Worm (Caenorhabditis elegans) whole organism, late embryonic: ENCODE measurements around the gene acr-8.

Source experiments
- F13H6.1 ChIP-seq: sonication (generic microtip); optimal IDR thresholded peaks from 2 replicates; lab custom pipeline; 2016; ENCODE audit warnings: missing genetic modification characterization, missing compliant biosample characterization
- T23F11.4 ChIP-seq: fragments of 200-800 bp; sonication (Bioruptor generic); optimal IDR thresholded peaks from 2 replicates; lab custom pipeline; 2018; ENCODE audit warnings: mild to moderate bottlenecking, missing genetic modification characterization, missing compliant biosample characterization
- ahr-1 ChIP-seq: sonication (generic microtip); optimal IDR thresholded peaks from 2 replicates; lab custom pipeline; 2016; ENCODE audit warnings: missing genetic modification characterization, missing compliant biosample characterization
- ama-1 ChIP-seq: fragments of 150-350 bp; optimal IDR thresholded peaks from 2 replicates; lab custom pipeline; 2014
- ceh-18 ChIP-seq: sonication (generic microtip); optimal IDR thresholded peaks from 2 replicates; lab custom pipeline; 2016; ENCODE audit warnings: missing genetic modification characterization, missing compliant biosample characterization
- ceh-22 ChIP-seq: sonication (generic microtip); optimal IDR thresholded peaks from 2 replicates; lab custom pipeline; 2017; ENCODE audit warnings: missing biosample characterization, missing genetic modification characterization
- ceh-24 ChIP-seq: sonication (generic microtip); optimal IDR thresholded peaks from 2 replicates; lab custom pipeline; 2016; ENCODE audit warnings: mild to moderate bottlenecking, missing genetic modification characterization, missing compliant biosample characterization
- ceh-30 ChIP-seq: fragments of 150-350 bp; optimal IDR thresholded peaks from 2 replicates; lab custom pipeline; 2014; ENCODE audit warnings: missing biosample characterization, missing genetic modification characterization
- ceh-31 ChIP-seq: sonication (generic microtip); optimal IDR thresholded peaks from 2 replicates; lab custom pipeline; 2016; ENCODE audit warnings: missing genetic modification characterization, missing compliant biosample characterization
- ceh-34 ChIP-seq: sonication (generic microtip); optimal IDR thresholded peaks from 2 replicates; lab custom pipeline; 2016; ENCODE audit warnings: mild to moderate bottlenecking, missing genetic modification characterization, missing compliant biosample characterization
- ceh-45 ChIP-seq: fragments of 200-800 bp; sonication (Bioruptor generic); IDR thresholded peaks from 2 replicates; pipeline ENCODE4 v1.3.6; 2022; ENCODE audit warnings: missing genetic modification reagents, missing genetic modification characterization, missing compliant biosample characterization
- ceh-48 ChIP-seq: sonication (generic microtip); optimal IDR thresholded peaks from 2 replicates; lab custom pipeline; 2016; ENCODE audit warnings: missing genetic modification characterization, inconsistent platforms, missing compliant biosample characterization
- ceh-6 ChIP-seq: fragments of 200-800 bp; sonication (Bioruptor generic); optimal IDR thresholded peaks from 2 replicates; lab custom pipeline; 2018; ENCODE audit warnings: mild to moderate bottlenecking, missing genetic modification characterization, missing compliant biosample characterization
- ceh-9 ChIP-seq: sonication (generic microtip); optimal IDR thresholded peaks from 2 replicates; lab custom pipeline; 2016; ENCODE audit warnings: mild to moderate bottlenecking, missing genetic modification characterization, inconsistent platforms, missing compliant biosample characterization
- che-1 ChIP-seq: sonication (generic microtip); optimal IDR thresholded peaks from 2 replicates; lab custom pipeline; 2016; ENCODE audit warnings: mild to moderate bottlenecking, missing genetic modification characterization, missing compliant biosample characterization
- dve-1 ChIP-seq: sonication (generic microtip); optimal IDR thresholded peaks from 2 replicates; lab custom pipeline; 2017; ENCODE audit warnings: antibody characterized with exemption, mild to moderate bottlenecking, missing genetic modification characterization, missing compliant biosample characterization
- elt-2 ChIP-seq: sonication (generic microtip); optimal IDR thresholded peaks from 2 replicates; lab custom pipeline; 2016; ENCODE audit warnings: missing genetic modification reagents, missing genetic modification characterization, missing compliant biosample characterization
- elt-4 ChIP-seq: sonication (generic microtip); optimal IDR thresholded peaks from 2 replicates; lab custom pipeline; 2016; ENCODE audit warnings: missing genetic modification characterization, missing compliant biosample characterization
- fax-1 ChIP-seq: sonication (generic microtip); optimal IDR thresholded peaks from 2 replicates; lab custom pipeline; 2016; ENCODE audit warnings: missing genotype, missing genetic modification characterization, missing compliant biosample characterization
- fkh-10 ChIP-seq: fragments of 150-350 bp; optimal IDR thresholded peaks from 2 replicates; lab custom pipeline; 2014; ENCODE audit warnings: missing biosample characterization, missing genetic modification reagents, missing genetic modification characterization
- fkh-6 ChIP-seq: sonication (generic microtip); optimal IDR thresholded peaks from 2 replicates; lab custom pipeline; 2016; ENCODE audit warnings: missing genetic modification characterization, missing compliant biosample characterization
- hlh-13 ChIP-seq: fragments of 200-800 bp; sonication (Bioruptor generic); optimal IDR thresholded peaks from 2 replicates; lab custom pipeline; 2018; ENCODE audit warnings: mild to moderate bottlenecking, missing genetic modification characterization, missing compliant biosample characterization
- hlh-30 ChIP-seq: sonication (generic microtip); optimal IDR thresholded peaks from 2 replicates; lab custom pipeline; 2017; ENCODE audit warnings: antibody characterized with exemption, missing genetic modification characterization, missing compliant biosample characterization; ENCODE audit not compliant: insufficient read depth
- hlh-6 ChIP-seq: sonication (generic microtip); optimal IDR thresholded peaks from 2 replicates; lab custom pipeline; 2016; ENCODE audit warnings: missing genotype, missing genetic modification characterization, missing compliant biosample characterization
- hlh-8 ChIP-seq: sonication (generic microtip); optimal IDR thresholded peaks from 2 replicates; lab custom pipeline; 2016; ENCODE audit warnings: missing genotype, missing genetic modification characterization, missing compliant biosample characterization
- lin-11 ChIP-seq: fragments of 200-800 bp; sonication (Bioruptor generic); optimal IDR thresholded peaks from 2 replicates; lab custom pipeline; 2018; ENCODE audit warnings: mild to moderate bottlenecking, missing genetic modification characterization, missing compliant biosample characterization
- madf-2 ChIP-seq: sonication (generic microtip); optimal IDR thresholded peaks from 2 replicates; lab custom pipeline; 2017; ENCODE audit warnings: missing genetic modification characterization, missing compliant biosample characterization
- nfya-1 ChIP-seq: sonication (generic microtip); optimal IDR thresholded peaks from 2 replicates; lab custom pipeline; 2017; ENCODE audit warnings: missing genetic modification characterization, mild to moderate bottlenecking, missing compliant biosample characterization, antibody characterized with exemption, moderate library complexity
- nhr-11 ChIP-seq: fragments of 150-350 bp; optimal IDR thresholded peaks from 2 replicates; lab custom pipeline; 2014; ENCODE audit warnings: missing biosample characterization, missing genetic modification characterization
- nhr-232 ChIP-seq: sonication (generic microtip); optimal IDR thresholded peaks from 2 replicates; lab custom pipeline; 2016; ENCODE audit warnings: missing genetic modification characterization, missing compliant biosample characterization
- npax-4 ChIP-seq: sonication (generic microtip); optimal IDR thresholded peaks from 2 replicates; lab custom pipeline; 2016; ENCODE audit warnings: missing genetic modification characterization, missing compliant biosample characterization
- pat-9 ChIP-seq: fragments of 200-800 bp; sonication (Bioruptor generic); optimal IDR thresholded peaks from 2 replicates; lab custom pipeline; 2018; ENCODE audit warnings: mild to moderate bottlenecking, missing genetic modification characterization, moderate library complexity, missing compliant biosample characterization
- pha-2 ChIP-seq: sonication (generic microtip); optimal IDR thresholded peaks from 2 replicates; lab custom pipeline; 2017; ENCODE audit warnings: mild to moderate bottlenecking, missing genetic modification characterization, missing compliant biosample characterization
- pha-4 ChIP-seq: fragments of 150-350 bp; optimal IDR thresholded peaks from 2 replicates; lab custom pipeline; 2018; ENCODE audit warnings: missing biosample characterization, missing genetic modification reagents, missing genetic modification characterization
- pros-1 ChIP-seq: fragments of 150-350 bp; optimal IDR thresholded peaks from 2 replicates; lab custom pipeline; 2014; ENCODE audit warnings: missing biosample characterization, missing genetic modification reagents, missing genetic modification characterization
- rnt-1 ChIP-seq: sonication (generic microtip); optimal IDR thresholded peaks from 2 replicates; lab custom pipeline; 2016; ENCODE audit warnings: missing genetic modification characterization, missing compliant biosample characterization
- sox-2 ChIP-seq: fragments of 200-800 bp; sonication (Bioruptor generic); IDR thresholded peaks from 2 replicates; pipeline ENCODE4 v1.3.6; 2022; ENCODE audit warnings: missing genetic modification reagents, missing genetic modification characterization, missing compliant biosample characterization
- sox-4 ChIP-seq: sonication (generic microtip); optimal IDR thresholded peaks from 2 replicates; lab custom pipeline; 2017; ENCODE audit warnings: mild to moderate bottlenecking, missing genetic modification characterization, inconsistent platforms, missing compliant biosample characterization
- syd-9 ChIP-seq: sonication (generic microtip); optimal IDR thresholded peaks from 2 replicates; lab custom pipeline; 2016; ENCODE audit warnings: mild to moderate bottlenecking, missing genetic modification characterization, moderate library complexity, missing compliant biosample characterization
- tbx-2 ChIP-seq: sonication (generic microtip); optimal IDR thresholded peaks from 2 replicates; lab custom pipeline; 2016; ENCODE audit warnings: missing genetic modification characterization, missing compliant biosample characterization
- ttx-3 ChIP-seq: sonication (generic microtip); optimal IDR thresholded peaks from 2 replicates; lab custom pipeline; 2016; ENCODE audit warnings: missing genetic modification reagents, missing genetic modification characterization, missing compliant biosample characterization
- unc-3 ChIP-seq, 2 experiments: fragments of 200-800 bp in 1 of 2; sonication (Bioruptor generic) in 1 of 2; sonication (generic microtip) in 1 of 2; conservative IDR thresholded peaks in 1 of 2; optimal IDR thresholded peaks in 1 of 2; 2 replicates each; pipeline versions ENCODE4 v1.3.6 to Lab custom; 2016 to 2022; ENCODE audit warnings: missing compliant biosample characterization in 2 of 2, missing genetic modification characterization in 2 of 2, missing genetic modification reagents in 1 of 2
- unc-42 ChIP-seq: sonication (generic microtip); optimal IDR thresholded peaks from 2 replicates; lab custom pipeline; 2016; ENCODE audit warnings: missing genotype, missing genetic modification characterization, missing compliant biosample characterization
- unc-86 ChIP-seq: sonication (generic microtip); optimal IDR thresholded peaks from 2 replicates; lab custom pipeline; 2016; ENCODE audit warnings: missing genetic modification characterization, missing compliant biosample characterization
- zip-5 ChIP-seq: sonication (generic microtip); optimal IDR thresholded peaks from 2 replicates; lab custom pipeline; 2016; ENCODE audit warnings: missing genetic modification characterization, missing compliant biosample characterization
- ztf-16 ChIP-seq: sonication (generic microtip); optimal IDR thresholded peaks from 2 replicates; lab custom pipeline; 2017; ENCODE audit warnings: missing genetic modification characterization, missing compliant biosample characterization

acr-8 gene

DNA sequence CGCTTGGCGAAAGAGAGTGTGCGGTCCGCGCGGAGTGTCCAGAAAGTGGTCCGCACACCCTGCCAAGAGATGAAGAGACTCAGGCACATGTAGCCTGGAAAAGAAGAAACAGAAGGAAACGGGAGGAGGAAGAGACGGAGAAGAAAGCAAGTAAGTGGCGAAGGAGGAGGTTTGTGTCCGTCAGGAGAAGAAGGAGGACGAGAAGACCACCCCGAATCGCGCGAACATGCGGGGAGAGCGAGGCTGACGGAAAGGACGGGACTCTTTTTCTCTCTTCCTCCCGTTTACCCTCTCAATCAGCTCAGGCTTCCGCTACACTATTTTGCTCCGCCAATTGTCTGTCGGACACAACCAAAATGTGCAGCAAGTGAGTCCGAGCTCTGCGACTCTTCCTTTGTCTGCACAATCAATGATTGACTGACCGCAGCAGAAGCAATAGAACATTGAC lies 23.0 kb downstream of the acr-8 start (continued):
- TF ChIP-seq che-1 (tag; lab: Kevin White, UChicago) = no peak
- peak; percentile 24 for TF ChIP-seq ztf-16 (tag; lab: Kevin White, UChicago)
- peak; percentile 82 for TF ChIP-seq ceh-18 (tag; lab: Kevin White, UChicago)
- TF ChIP-seq T23F11.4 (GFP tag; lab: Kevin White, UChicago) = peak; percentile 7
- 0 out of 2 replicates have a peak, but pooled peaks have one; percentile 30 for TF ChIP-seq sox-2 (GFP tag; lab: Robert Waterston, UW)
- peak; percentile 51 for TF ChIP-seq fkh-6
- TF ChIP-seq fkh-10 = peak; percentile 86
- TF ChIP-seq ttx-3 = peak; percentile 51
- no peak for TF ChIP-seq pha-2 (tag; lab: Kevin White, UChicago)
- peak; percentile 5 for TF ChIP-seq ahr-1 (tag; lab: Kevin White, UChicago)
- TF ChIP-seq ceh-30 = no peak
- TF ChIP-seq syd-9 (tag; lab: Kevin White, UChicago) = peak; percentile 92
- no peak for TF ChIP-seq elt-2 (tag; lab: Kevin White, UChicago)
- TF ChIP-seq pros-1 (tag; lab: Kevin White, UChicago) = peak; percentile 84
- TF ChIP-seq F13H6.1 = peak; percentile 62
- TF ChIP-seq unc-42 = peak; percentile 91
- peak; percentile 53 for TF ChIP-seq hlh-8 (tag; lab: Kevin White, UChicago)
- TF ChIP-seq rnt-1 (tag; lab: Kevin White, UChicago) = peak; percentile 88
- peak; percentile 94 for TF ChIP-seq ceh-31 (tag; lab: Kevin White, UChicago)
- no peak for TF ChIP-seq ama-1 (lab: Kevin White, UChicago)
- TF ChIP-seq npax-4 (tag; lab: Kevin White, UChicago) = no peak
- no peak for TF ChIP-seq dve-1 (tag; lab: Kevin White, UChicago)
- TF ChIP-seq hlh-30 = peak; percentile 15
- no peak for TF ChIP-seq ceh-9 (tag; lab: Kevin White, UChicago)
- TF ChIP-seq ceh-22 (tag; lab: Kevin White, UChicago) = peak; percentile 70
- TF ChIP-seq unc-3 (GFP tag; conservative IDR thresholded peaks at IDR 0.05; lab: Robert Waterston, UW) = no peak
- TF ChIP-seq unc-3 (tag; optimal IDR thresholded peaks at IDR 0.05; lab: Kevin White, UChicago) = no peak
- no peak for TF ChIP-seq ceh-6 (GFP tag; lab: Kevin White, UChicago)
- no peak for TF ChIP-seq nhr-11
- TF ChIP-seq ceh-24 (tag; lab: Kevin White, UChicago) = no peak
- peak; percentile 61 for TF ChIP-seq madf-2 (tag; lab: Kevin White, UChicago)
- TF ChIP-seq sox-4 (tag; lab: Kevin White, UChicago) = peak; percentile 35
- no peak for TF ChIP-seq unc-86 (tag; lab: Kevin White, UChicago)
- TF ChIP-seq tbx-2 (tag; lab: Kevin White, UChicago) = peak; percentile 85
- TF ChIP-seq ceh-34 = peak; percentile 89
- peak; percentile 51 for TF ChIP-seq ceh-48 (tag; lab: Kevin White, UChicago)
- no peak for TF ChIP-seq zip-5 (tag; lab: Kevin White, UChicago)
- TF ChIP-seq elt-4 = no peak
- no peak for TF ChIP-seq pha-4
- peak; percentile 33 for TF ChIP-seq fax-1 (tag; lab: Kevin White, UChicago)
- peak; percentile 13 for TF ChIP-seq hlh-6 (tag; lab: Kevin White, UChicago)
- no peak for TF ChIP-seq pat-9
- TF ChIP-seq, all 69 proteins: peak for 35

DNA sequence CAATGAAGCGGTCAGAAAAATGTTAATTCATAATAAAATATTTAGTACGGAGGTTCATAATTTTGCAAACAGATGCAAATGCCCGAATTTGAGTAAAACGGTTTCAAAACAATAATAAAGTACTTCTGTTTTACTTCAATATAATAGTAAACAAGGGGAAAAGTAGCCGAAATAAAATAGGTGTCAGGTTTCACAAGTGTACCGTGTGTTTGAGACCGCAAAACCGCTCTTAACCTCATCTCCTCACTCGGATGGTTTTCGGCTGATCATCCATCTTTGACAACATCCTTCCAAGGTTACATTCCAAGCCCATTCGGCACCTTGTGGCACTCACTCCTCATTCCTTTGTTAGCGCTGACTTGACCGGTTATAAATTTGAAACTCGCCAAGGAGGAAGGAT lies 24.9 kb downstream of the acr-8 start:
- TF ChIP-seq elt-4 = no peak
- TF ChIP-seq ceh-34 = peak; percentile 93

DNA sequence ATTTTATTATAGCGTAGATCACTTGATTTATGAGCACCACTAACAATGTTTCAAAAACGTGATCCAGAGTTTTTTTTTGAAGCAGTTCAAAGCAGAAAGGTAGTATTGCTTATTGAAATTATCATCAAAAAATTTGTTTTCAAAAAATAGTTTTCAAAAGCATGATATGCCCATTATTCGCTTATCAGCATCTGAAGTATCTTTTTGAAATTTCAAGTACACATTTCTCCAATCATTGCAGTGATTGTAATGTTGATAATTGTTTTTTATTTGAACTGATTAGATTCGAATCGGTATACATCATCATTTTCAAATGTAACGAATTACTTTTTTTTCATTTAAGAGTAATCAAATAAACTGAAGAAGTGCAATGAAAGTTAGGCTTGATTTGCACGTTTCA lies 28.3 kb downstream of the acr-8 start:
- TF ChIP-seq nhr-232 = no peak
- no peak for TF ChIP-seq fkh-6
- no peak for TF ChIP-seq fax-1 (tag; lab: Kevin White, UChicago)
- TF ChIP-seq nfya-1 (tag; lab: Kevin White, UChicago) = no peak
- no peak for TF ChIP-seq lin-11 (tag; lab: Kevin White, UChicago)
- TF ChIP-seq ceh-45 = no peak
- TF ChIP-seq hlh-13 (GFP tag; lab: Kevin White, UChicago) = no peak
- no peak for TF ChIP-seq ceh-9 (tag; lab: Kevin White, UChicago)
- TF ChIP-seq T23F11.4 (GFP tag; lab: Kevin White, UChicago) = no peak
- no peak for TF ChIP-seq pha-4
